Worm (Caenorhabditis elegans) whole organism, L4 larva: ENCODE data around the gene F47G3.4.

Experiments
- cey-2 ChIP-seq: sonication (generic microtip); optimal IDR thresholded peaks from 3 replicates; lab custom pipeline; 2017; ENCODE audit warnings: missing genetic modification characterization, mild to moderate bottlenecking, missing compliant biosample characterization, antibody characterized with exemption, borderline replicate concordance; ENCODE audit not compliant: insufficient read depth
- egl-27 ChIP-seq: sonication (generic microtip); optimal IDR thresholded peaks from 3 replicates; lab custom pipeline; 2017; ENCODE audit warnings: missing biosample characterization, missing genetic modification reagents, missing genetic modification characterization
- nhr-77 ChIP-seq: fragments of 150-350 bp; optimal IDR thresholded peaks from 2 replicates; lab custom pipeline; 2014; ENCODE audit warnings: missing biosample characterization, missing genetic modification characterization
- pqm-1 ChIP-seq: sonication (generic microtip); optimal IDR thresholded peaks from 2 replicates; lab custom pipeline; 2017; ENCODE audit warnings: missing biosample characterization, missing genetic modification characterization
- saeg-2 ChIP-seq: fragments of 200-800 bp; sonication (Bioruptor generic); IDR thresholded peaks from 2 replicates; pipeline ENCODE4 v1.3.6; 2022; ENCODE audit warnings: missing genetic modification reagents, missing genetic modification characterization, missing compliant biosample characterization
- skn-1 ChIP-seq: fragments of 150-350 bp; optimal IDR thresholded peaks from 2 replicates; lab custom pipeline; 2014; ENCODE audit warnings: missing biosample characterization, missing genetic modification characterization

DNA sequence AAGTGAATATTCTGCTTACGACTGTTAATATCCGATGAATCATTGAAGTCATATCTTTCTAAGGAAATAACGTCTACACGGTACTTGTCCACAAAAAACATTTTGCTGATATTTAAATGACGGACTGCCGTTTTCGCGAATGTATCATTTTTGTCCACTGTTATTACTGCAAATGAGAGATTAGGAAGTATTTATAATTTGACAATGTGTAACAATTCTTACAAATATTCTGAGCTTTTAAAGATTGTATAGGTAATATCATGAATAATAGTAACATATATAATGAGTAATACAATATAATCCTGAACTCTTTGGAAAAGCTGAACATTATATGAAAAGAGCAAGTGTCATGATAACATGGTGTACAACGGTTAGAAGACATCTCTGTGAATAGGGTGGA is 38.4 kb downstream of the F47G3.4 start, which contains the start of gene glr-7:
- no peak for TF ChIP-seq skn-1 (tag; lab: Kevin White, UChicago)
- TF ChIP-seq saeg-2 = no peak
- TF ChIP-seq nhr-77 (tag; lab: Kevin White, UChicago) = no peak
- TF ChIP-seq cey-2 (tag; lab: Kevin White, UChicago) = no peak
- TF ChIP-seq pqm-1 (tag; lab: Kevin White, UChicago) = no peak
- TF ChIP-seq egl-27 (tag; lab: Kevin White, UChicago) = no peak
